Worm (Caenorhabditis elegans) whole organism, mixed stage, embryonic: ENCODE data around the gene B0281.3.

ENCODE experiments used
- elt-1 ChIP-seq: sonication (generic microtip); optimal IDR thresholded peaks from 2 replicates; lab custom pipeline; 2017; ENCODE audit warnings: missing genetic modification characterization, mild to moderate bottlenecking, missing compliant biosample characterization, antibody characterized with exemption, moderate library complexity, borderline replicate concordance; ENCODE audit not compliant: insufficient read depth
- lsy-2 ChIP-seq: fragments of 150-350 bp; optimal IDR thresholded peaks from 2 replicates; lab custom pipeline; 2014; ENCODE audit warnings: missing biosample characterization, missing genetic modification characterization
- mep-1 ChIP-seq: fragments of 150-350 bp; optimal IDR thresholded peaks from 2 replicates; lab custom pipeline; 2017; ENCODE audit warnings: missing biosample characterization, missing genetic modification reagents, missing genetic modification characterization, inconsistent platforms
- nhr-237 ChIP-seq: fragments of 150-350 bp; optimal IDR thresholded peaks from 2 replicates; lab custom pipeline; 2014; ENCODE audit warnings: missing biosample characterization, missing genetic modification characterization
- snpc-4 ChIP-seq: fragments of 150-350 bp; optimal IDR thresholded peaks from 2 replicates; lab custom pipeline; 2014; ENCODE audit warnings: missing biosample characterization, missing genetic modification characterization
- unc-62 ChIP-seq: fragments of 150-350 bp; optimal IDR thresholded peaks from 2 replicates; lab custom pipeline; 2014; ENCODE audit warnings: missing biosample characterization, missing genetic modification reagents, missing genetic modification characterization
- ztf-11 ChIP-seq: fragments of 150-350 bp; optimal IDR thresholded peaks from 2 replicates; lab custom pipeline; 2014; ENCODE audit warnings: missing biosample characterization, missing genetic modification characterization

DNA sequence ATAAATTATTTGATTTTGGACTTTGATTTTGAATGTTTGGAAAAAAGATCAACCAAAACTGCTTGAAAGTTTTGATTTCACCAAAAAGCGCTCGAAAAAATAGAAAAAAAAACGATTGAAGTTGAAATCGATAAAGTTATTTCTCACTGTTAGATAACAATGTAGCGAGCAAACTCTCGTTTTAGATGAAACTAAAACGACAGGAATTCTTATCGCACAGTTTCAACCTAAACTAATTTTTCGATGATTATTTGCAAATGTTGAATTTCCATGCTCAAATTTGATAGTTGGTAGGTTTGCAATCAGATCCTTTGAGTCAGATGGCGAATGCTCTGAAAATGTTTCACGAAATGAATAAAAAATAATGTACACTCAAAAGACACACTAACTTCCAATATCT, 14.3 kb upstream of the B0281.3 start:
- TF ChIP-seq unc-62 (GFP tag; lab: Kevin White, UChicago) (no peak), lsy-2 (no peak), elt-1 (no peak), nhr-237 (tag; lab: Kevin White, UChicago) (no peak), snpc-4 (tag; lab: Kevin White, UChicago) (no peak), mep-1 (tag; lab: Kevin White, UChicago) (no peak), ztf-11 (no peak)
